Fruit fly (Drosophila melanogaster) whole organism, embryonic: Measurements from ENCODE around the gene CG43137.
A peak's percentile ranks its signal among the peaks of the same experiment; 100 is the strongest.

Experiments used
- BtbVII ChIP-seq: fragments of 200-800 bp; sonication (Bioruptor generic); optimal IDR thresholded peaks from 3 replicates; lab custom pipeline; 2017; ENCODE audit warnings: missing biosample characterization, mild to moderate bottlenecking, missing genetic modification characterization
- CG11723 ChIP-seq: fragments of 200-800 bp; sonication (Bioruptor generic); optimal IDR thresholded peaks from 2 replicates; lab custom pipeline; 2017; ENCODE audit warnings: missing biosample characterization, mild to moderate bottlenecking, missing genetic modification characterization
- CG12744 ChIP-seq: fragments of 200-800 bp; sonication (Bioruptor generic); optimal IDR thresholded peaks from 2 replicates; lab custom pipeline; 2016; ENCODE audit warnings: missing biosample characterization, missing genetic modification characterization
- CG13123 ChIP-seq: fragments of 200-800 bp; sonication (Bioruptor generic); optimal IDR thresholded peaks from 2 replicates; lab custom pipeline; 2016; ENCODE audit warnings: missing biosample characterization, missing genetic modification characterization
- CG14050 ChIP-seq: fragments of 200-800 bp; sonication (Bioruptor generic); IDR thresholded peaks from 3 replicates; pipeline ENCODE4 v1.3.6; 2022; ENCODE audit warnings: missing biosample characterization, missing genetic modification characterization
- CG16815 ChIP-seq: fragments of 200-800 bp; sonication (Bioruptor generic); optimal IDR thresholded peaks from 3 replicates; lab custom pipeline; 2017; ENCODE audit warnings: missing biosample characterization, mild to moderate bottlenecking, missing genetic modification characterization
- CG17385 ChIP-seq: fragments of 200-800 bp; sonication (Bioruptor generic); optimal IDR thresholded peaks from 3 replicates; lab custom pipeline; 2018; ENCODE audit warnings: missing biosample characterization, mild to moderate bottlenecking, missing genetic modification characterization
- CG17829 ChIP-seq: fragments of 200-800 bp; optimal IDR thresholded peaks from 2 replicates; lab custom pipeline; 2019; ENCODE audit warnings: missing biosample characterization, mild to moderate bottlenecking, missing genetic modification characterization, moderate library complexity
- CG17912 ChIP-seq: fragments of 200-800 bp; sonication (Bioruptor generic); optimal IDR thresholded peaks from 2 replicates; lab custom pipeline; 2018; ENCODE audit warnings: missing biosample characterization, mild to moderate bottlenecking, missing genetic modification characterization
- CG18599 ChIP-seq: fragments of 200-800 bp; sonication (Bioruptor generic); optimal IDR thresholded peaks from 3 replicates; lab custom pipeline; 2017; ENCODE audit warnings: missing biosample characterization, missing genetic modification characterization, mild to moderate bottlenecking, moderate library complexity, missing genetic modification reagents
- CG2199 ChIP-seq: fragments of 200-800 bp; sonication (Bioruptor generic); IDR thresholded peaks from 3 replicates; pipeline ENCODE4 v1.3.6; 2022; ENCODE audit warnings: missing biosample characterization, missing genetic modification characterization
- CG2202 ChIP-seq: fragments of 200-800 bp; sonication (Bioruptor generic); optimal IDR thresholded peaks from 2 replicates; lab custom pipeline; 2018; ENCODE audit warnings: missing biosample characterization, mild to moderate bottlenecking, missing genetic modification characterization
- CG31388 ChIP-seq: fragments of 200-800 bp; sonication (Bioruptor generic); optimal IDR thresholded peaks from 2 replicates; lab custom pipeline; 2016; ENCODE audit warnings: missing biosample characterization, missing genetic modification characterization
- CG32767 ChIP-seq: fragments of 200-800 bp; sonication (Bioruptor generic); IDR thresholded peaks from 2 replicates; pipeline ENCODE4 v1.3.6; 2022; ENCODE audit warnings: missing biosample characterization, missing genetic modification characterization
- CG34422 ChIP-seq: fragments of 200-800 bp; sonication (Bioruptor generic); IDR thresholded peaks from 3 replicates; pipeline ENCODE4 v1.3.6; 2022; ENCODE audit warnings: missing biosample characterization, missing genetic modification characterization
- CG4820 ChIP-seq: fragments of 200-800 bp; sonication (Bioruptor generic); optimal IDR thresholded peaks from 3 replicates; lab custom pipeline; 2016; ENCODE audit warnings: missing biosample characterization, missing genetic modification characterization
- CG5245 ChIP-seq: fragments of 200-800 bp; sonication (Bioruptor generic); optimal IDR thresholded peaks from 3 replicates; lab custom pipeline; 2016; ENCODE audit warnings: missing biosample characterization, missing genetic modification characterization
- CG7987 ChIP-seq: fragments of 200-800 bp; sonication (Bioruptor generic); optimal IDR thresholded peaks from 2 replicates; lab custom pipeline; 2018; ENCODE audit warnings: missing biosample characterization, mild to moderate bottlenecking, missing genetic modification characterization, moderate library complexity
- CG8290 ChIP-seq, 3 experiments: fragments of 200-800 bp; sonication (Bioruptor generic); optimal IDR thresholded peaks; 2 replicates each; lab custom pipeline; 2016 to 2019; ENCODE audit warnings: missing biosample characterization in 3 of 3, missing genetic modification characterization in 3 of 3, mild to moderate bottlenecking in 2 of 3, moderate library complexity in 1 of 3
- CG9609 ChIP-seq: fragments of 200-800 bp; sonication (Bioruptor generic); optimal IDR thresholded peaks from 3 replicates; lab custom pipeline; 2016; ENCODE audit warnings: missing biosample characterization, missing genetic modification characterization
- Dbx ChIP-seq: fragments of 200-800 bp; sonication (Bioruptor generic); IDR thresholded peaks from 3 replicates; pipeline ENCODE4 v1.3.6; 2022; ENCODE audit warnings: missing biosample characterization, missing genetic modification characterization
- Doc3 ChIP-seq: fragments of 200-800 bp; sonication (Bioruptor generic); IDR thresholded peaks from 3 replicates; pipeline ENCODE4 v1.3.6; 2022; ENCODE audit warnings: missing biosample characterization, missing genetic modification characterization; ENCODE audit not compliant: partially characterized antibody
- Fer3 ChIP-seq: fragments of 200-800 bp; sonication (Bioruptor generic); optimal IDR thresholded peaks from 2 replicates; lab custom pipeline; 2018; ENCODE audit warnings: missing biosample characterization, mild to moderate bottlenecking, missing genetic modification characterization, moderate library complexity
- HLH54F ChIP-seq: fragments of 200-800 bp; sonication (Bioruptor generic); optimal IDR thresholded peaks from 3 replicates; lab custom pipeline; 2016; ENCODE audit warnings: missing biosample characterization, missing genetic modification characterization
- HmgD ChIP-seq: fragments of 200-800 bp; sonication (Bioruptor generic); optimal IDR thresholded peaks from 3 replicates; lab custom pipeline; 2016; ENCODE audit warnings: missing biosample characterization, missing genetic modification characterization
- Hmr ChIP-seq: fragments of 200-800 bp; sonication (Bioruptor generic); optimal IDR thresholded peaks from 3 replicates; lab custom pipeline; 2017; ENCODE audit warnings: mild to moderate bottlenecking, missing biosample characterization, missing genetic modification reagents, missing genetic modification characterization
- Hr51 ChIP-seq, 2 experiments: fragments of 200-800 bp; sonication (Bioruptor generic); optimal IDR thresholded peaks; 2 replicates in 1 of 2; 3 replicates in 1 of 2; lab custom pipeline; 2016 to 2018; ENCODE audit warnings: missing biosample characterization in 2 of 2, missing genetic modification characterization in 2 of 2, mild to moderate bottlenecking in 1 of 2, moderate library complexity in 1 of 2
- Max ChIP-seq: fragments of 200-800 bp; sonication (Bioruptor generic); optimal IDR thresholded peaks from 2 replicates; lab custom pipeline; 2016; ENCODE audit warnings: missing biosample characterization, mild to moderate bottlenecking, missing genetic modification characterization
- Meics ChIP-seq: fragments of 200-800 bp; sonication (Bioruptor generic); optimal IDR thresholded peaks from 2 replicates; lab custom pipeline; 2017; ENCODE audit warnings: missing biosample characterization, mild to moderate bottlenecking, missing genetic modification characterization
- NC2β ChIP-seq: fragments of 200-800 bp; sonication (Bioruptor generic); optimal IDR thresholded peaks from 2 replicates; lab custom pipeline; 2016; ENCODE audit warnings: missing biosample characterization, missing genetic modification characterization
- PHDP ChIP-seq: fragments of 200-800 bp; sonication (Bioruptor generic); optimal IDR thresholded peaks from 3 replicates; lab custom pipeline; 2018; ENCODE audit warnings: missing biosample characterization, mild to moderate bottlenecking, missing genetic modification characterization, moderate library complexity
- Ravus ChIP-seq: fragments of 200-800 bp; sonication (Bioruptor generic); IDR thresholded peaks from 2 replicates; pipeline ENCODE4 v1.3.6; 2022; ENCODE audit warnings: missing biosample characterization, missing genetic modification characterization
- Sin3A ChIP-seq: fragments of >200 bp; optimal IDR thresholded peaks from 2 replicates; lab custom pipeline; 2018
- Xbp1 ChIP-seq: fragments of 200-800 bp; sonication (Bioruptor generic); optimal IDR thresholded peaks from 3 replicates; lab custom pipeline; 2016; ENCODE audit warnings: missing biosample characterization, mild to moderate bottlenecking, missing genetic modification characterization
- ac ChIP-seq: fragments of 200-800 bp; sonication (Bioruptor generic); optimal IDR thresholded peaks from 3 replicates; lab custom pipeline; 2017; ENCODE audit warnings: missing biosample characterization, mild to moderate bottlenecking, missing genetic modification characterization
- al ChIP-seq: fragments of 200-800 bp; sonication (Bioruptor generic); IDR thresholded peaks from 2 replicates; pipeline ENCODE4 v1.3.6; 2022; ENCODE audit warnings: missing biosample characterization, missing genetic modification characterization
- dan ChIP-seq: fragments of 200-800 bp; sonication (Bioruptor generic); IDR thresholded peaks from 2 replicates; pipeline ENCODE4 v1.3.6; 2022; ENCODE audit warnings: missing biosample characterization, missing genetic modification characterization
- dmrt99B ChIP-seq: fragments of 200-800 bp; sonication (Bioruptor generic); optimal IDR thresholded peaks from 2 replicates; lab custom pipeline; 2018; ENCODE audit warnings: missing biosample characterization, mild to moderate bottlenecking, missing genetic modification characterization, moderate library complexity
- eyg ChIP-seq: fragments of 200-800 bp; sonication (Bioruptor generic); optimal IDR thresholded peaks from 3 replicates; lab custom pipeline; 2016; ENCODE audit warnings: missing biosample characterization, missing genetic modification characterization
- ind ChIP-seq: fragments of 200-800 bp; sonication (Bioruptor generic); optimal IDR thresholded peaks from 3 replicates; lab custom pipeline; 2016; ENCODE audit warnings: missing biosample characterization, missing genetic modification characterization
- jumu ChIP-seq: fragments of 200-800 bp; sonication (Bioruptor generic); optimal IDR thresholded peaks from 3 replicates; lab custom pipeline; 2016; ENCODE audit warnings: missing biosample characterization, missing genetic modification characterization
- lbe ChIP-seq: fragments of 200-800 bp; sonication (Bioruptor generic); optimal IDR thresholded peaks from 2 replicates; lab custom pipeline; 2016; ENCODE audit warnings: missing biosample characterization, mild to moderate bottlenecking, missing genetic modification characterization
- mld ChIP-seq: fragments of 200-800 bp; sonication (Bioruptor generic); IDR thresholded peaks from 3 replicates; pipeline ENCODE4 v1.3.6; 2022; ENCODE audit warnings: missing biosample characterization, missing genetic modification characterization; ENCODE audit not compliant: partially characterized antibody
- org-1 ChIP-seq: fragments of 200-800 bp; sonication (Bioruptor generic); optimal IDR thresholded peaks from 2 replicates; lab custom pipeline; 2017; ENCODE audit warnings: missing biosample characterization, missing genetic modification characterization
- prd ChIP-seq, 3 experiments: fragments of >200 bp in 2 of 3; fragments of 200-800 bp in 1 of 3; sonication (Bioruptor generic) in 1 of 3; optimal IDR thresholded peaks in 2 of 3; IDR thresholded peaks in 1 of 3; 2 replicates in 2 of 3; 3 replicates in 1 of 3; pipeline versions ENCODE4 v1.3.6 to Lab custom; 2017 to 2022; ENCODE audit warnings: missing biosample characterization in 1 of 3, missing genetic modification characterization in 1 of 3
- row ChIP-seq: fragments of 200-800 bp; sonication (Bioruptor generic); IDR thresholded peaks from 3 replicates; pipeline ENCODE4 v1.3.6; 2022; ENCODE audit warnings: missing biosample characterization, missing genetic modification characterization
- tup ChIP-seq: fragments of 200-800 bp; sonication (Bioruptor generic); optimal IDR thresholded peaks from 2 replicates; lab custom pipeline; 2016; ENCODE audit warnings: missing biosample characterization, mild to moderate bottlenecking, missing genetic modification characterization, moderate library complexity
- tx ChIP-seq: fragments of 200-800 bp; sonication (Bioruptor generic); optimal IDR thresholded peaks from 2 replicates; lab custom pipeline; 2016; ENCODE audit warnings: missing biosample characterization, missing genetic modification characterization

The CG43137 gene

DNA sequence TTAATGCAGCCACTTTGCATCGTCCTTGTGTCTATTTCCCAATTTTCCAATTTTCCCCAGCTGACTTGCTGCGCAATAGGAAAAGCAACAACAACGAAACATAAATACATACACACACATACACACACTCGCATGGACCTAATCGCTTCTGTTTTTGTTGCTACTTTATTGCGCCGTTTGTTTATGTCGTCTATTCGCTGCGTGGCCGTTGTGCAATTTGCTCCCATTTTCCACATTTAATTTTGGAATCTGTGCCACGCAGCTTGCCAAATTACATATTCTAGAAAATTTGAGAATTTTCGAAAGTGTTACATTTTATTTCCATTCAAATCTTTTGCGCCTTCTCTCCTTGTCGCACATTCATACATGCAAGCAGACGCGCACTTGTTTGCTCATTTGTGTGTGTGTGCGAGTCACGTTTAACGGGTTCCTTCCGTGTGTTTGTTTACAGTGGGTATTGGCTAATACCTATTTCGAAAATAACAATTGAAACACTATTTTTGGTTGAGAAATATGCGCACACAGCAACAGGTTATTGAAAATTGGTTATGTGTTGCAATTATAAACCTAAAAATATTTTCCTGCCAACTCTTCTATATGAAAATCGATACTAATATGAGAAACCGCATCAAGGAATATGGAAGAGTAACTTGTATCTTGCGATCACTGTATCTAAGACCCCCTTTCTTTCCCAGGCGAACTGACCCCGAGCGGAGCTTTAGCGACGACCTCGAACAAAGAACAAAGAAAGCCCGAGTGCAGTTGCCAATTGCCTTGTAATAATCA, 15.4 kb upstream of the CG43137 start (continued):
- peak; percentile 71 for TF ChIP-seq CG18599 (GFP tag; lab: Kevin White, UChicago)
- TF ChIP-seq Doc3 (GFP tag; lab: Robert Waterston, UW), result no peak
- peak; percentile 81 for TF ChIP-seq row
- TF ChIP-seq CG13123, result peak; percentile 31
- TF ChIP-seq CG17829 (tag; lab: Kevin White, UChicago), result peak; percentile 39
- peak; percentile 33; the same call in 1 of the 3 replicates for TF ChIP-seq Dbx (GFP tag; lab: Robert Waterston, UW)
- TF ChIP-seq eyg (GFP tag; lab: Kevin White, UChicago), result no peak
- no peak for TF ChIP-seq mld (GFP tag; lab: Robert Waterston, UW)
- no peak for TF ChIP-seq CG2199
- TF ChIP-seq dan (GFP tag; lab: Robert Waterston, UW), result no peak
- TF ChIP-seq Hr51 (GFP tag; optimal IDR thresholded peaks at IDR 0.05; lab: Kevin White, UChicago), result peak in 1 of 2 experiments; percentile 53
- peak; percentile 5 for TF ChIP-seq CG11723 (GFP tag; lab: Kevin White, UChicago)
- peak; percentile 24 for TF ChIP-seq CG17912 (GFP tag; lab: Kevin White, UChicago)
- TF ChIP-seq CG9609 (GFP tag; lab: Kevin White, UChicago), result peak; percentile 28
- TF ChIP-seq CG34422, result peak; percentile 9; the same call in 1 of the 3 replicates
- peak; percentile 24 for TF ChIP-seq tx (GFP tag; lab: Kevin White, UChicago)
- TF ChIP-seq CG17385, result peak; percentile 37
- TF ChIP-seq NC2β, result no peak
- TF ChIP-seq org-1 (GFP tag; lab: Kevin White, UChicago), result peak; percentile 48
- peak; percentile 32 for TF ChIP-seq Max (GFP tag; lab: Kevin White, UChicago)
- no peak for TF ChIP-seq CG8290 (GFP tag; optimal IDR thresholded peaks at IDR 0.05; lab: Kevin White, UChicago)
- peak in 1 of 2 experiments; percentile 78 for TF ChIP-seq CG8290 (tag; optimal IDR thresholded peaks at IDR 0.05; lab: Kevin White, UChicago)
- TF ChIP-seq tup (GFP tag; lab: Kevin White, UChicago), result no peak
- TF ChIP-seq Meics, result peak; percentile 65
- no peak for TF ChIP-seq CG32767 (GFP tag; lab: Robert Waterston, UW)
- peak; percentile 34 for TF ChIP-seq ind (GFP tag; lab: Kevin White, UChicago)
- peak; percentile 29 for TF ChIP-seq CG4820 (GFP tag; lab: Kevin White, UChicago)
- TF ChIP-seq prd (optimal IDR thresholded peaks at IDR 0.05; lab: Kevin White, UChicago), result no peak
- peak; percentile 55; the same call in 2 of the 3 replicates for TF ChIP-seq prd (GFP tag; IDR thresholded peaks at IDR 0.05; lab: Robert Waterston, UW)
- TF ChIP-seq BtbVII, result no peak
- TF ChIP-seq Xbp1 (GFP tag; lab: Kevin White, UChicago), result peak; percentile 49
- TF ChIP-seq al, result no peak
- TF ChIP-seq CG2202 (tag; lab: Kevin White, UChicago), result peak; percentile 26
- peak; percentile 62 for TF ChIP-seq CG7987 (GFP tag; lab: Kevin White, UChicago)
- no peak for TF ChIP-seq Sin3A (lab: Kevin White, UChicago)
- peak; percentile 64 for TF ChIP-seq dmrt99B (tag; lab: Kevin White, UChicago)
- TF ChIP-seq ac, result no peak
- TF ChIP-seq HLH54F (GFP tag; lab: Kevin White, UChicago), result peak; percentile 33
- no peak for TF ChIP-seq HmgD (GFP tag; lab: Kevin White, UChicago)
- peak; percentile 11 for TF ChIP-seq CG5245
- peak; percentile 77 for TF ChIP-seq lbe (GFP tag; lab: Kevin White, UChicago)
- TF ChIP-seq CG31388 (GFP tag; lab: Kevin White, UChicago), result no peak
- TF ChIP-seq Hmr, result peak; percentile 64
- peak; percentile 13 for TF ChIP-seq CG16815
- TF ChIP-seq PHDP, result peak; percentile 50
- TF ChIP-seq Ravus (GFP tag; lab: Robert Waterston, UW), result no peak
- TF ChIP-seq Fer3 (tag; lab: Kevin White, UChicago), result peak; percentile 58
- no peak for TF ChIP-seq jumu (GFP tag; lab: Kevin White, UChicago)
- peak; percentile 26 for TF ChIP-seq CG12744 (GFP tag; lab: Kevin White, UChicago)
- peak; percentile 23; the same call in 1 of the 3 replicates for TF ChIP-seq CG14050
